Fruit fly (Drosophila melanogaster) whole organism, adult: ENCODE measurements around the gene ArfGAP3.

Experiments
- CG11617 ChIP-seq: fragments of 200-800 bp; sonication (Bioruptor generic); optimal IDR thresholded peaks from 2 replicates; lab custom pipeline; 2017; ENCODE audit warnings: mild to moderate bottlenecking, missing biosample characterization, missing genetic modification reagents, missing genetic modification characterization
- CG1620 ChIP-seq: fragments of 200-800 bp; sonication (Bioruptor generic); optimal IDR thresholded peaks from 2 replicates; lab custom pipeline; 2016; ENCODE audit warnings: missing biosample characterization, missing genetic modification characterization
- ovo ChIP-seq: fragments of 200-800 bp; sonication (Bioruptor generic); optimal IDR thresholded peaks from 2 replicates; lab custom pipeline; 2016; ENCODE audit warnings: missing biosample characterization, missing genetic modification characterization

dm6 chr3L:22742945-22743582, 25.7 kb upstream of the ArfGAP3 start:
- TF ChIP-seq CG11617: no peak
- no peak for TF ChIP-seq ovo
- no peak for TF ChIP-seq CG1620 (GFP tag; lab: Kevin White, UChicago)
